Worm (Caenorhabditis elegans) whole organism, L4/young adult: ENCODE data around the gene K02E2.8.

Source experiments
- W03F9.2 ChIP-seq: fragments of 150-350 bp; optimal IDR thresholded peaks from 2 replicates; lab custom pipeline; 2014; ENCODE audit warnings: missing biosample characterization, missing genetic modification characterization
- dao-5 ChIP-seq: sonication (generic microtip); optimal IDR thresholded peaks from 2 replicates; lab custom pipeline; 2016; ENCODE audit warnings: missing genotype, missing genetic modification characterization, moderate library complexity, missing compliant biosample characterization
- him-1 ChIP-seq: sonication (generic microtip); optimal IDR thresholded peaks from 2 replicates; lab custom pipeline; 2016; ENCODE audit warnings: missing genotype, missing genetic modification reagents, missing genetic modification characterization, missing compliant biosample characterization

DNA sequence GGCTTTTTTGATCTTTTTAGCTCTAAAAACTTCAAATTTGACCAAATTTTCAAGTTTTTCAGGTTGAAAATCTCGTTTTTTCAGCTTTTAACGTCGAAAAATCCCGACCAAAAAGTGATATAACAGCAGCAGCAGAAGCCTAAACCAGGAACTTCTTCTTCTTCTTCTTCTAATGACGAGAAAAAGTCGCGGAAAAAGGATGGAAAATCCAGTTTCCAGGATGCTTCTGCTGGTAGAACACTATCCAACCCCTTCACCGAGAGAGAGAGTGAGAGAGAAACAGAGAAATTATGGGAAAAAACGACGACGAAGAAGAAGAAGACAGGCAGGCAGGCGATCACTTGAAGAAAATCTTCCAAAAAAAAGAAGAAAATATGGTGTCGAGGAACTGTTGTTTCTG is 40.1 kb upstream of the K02E2.8 start:
- TF ChIP-seq dao-5 (tag; lab: Kevin White, UChicago) (no peak), W03F9.2 (tag; lab: Kevin White, UChicago) (no peak), him-1 (tag; lab: Kevin White, UChicago) (no peak)
